Fruit fly (Drosophila melanogaster) whole organism, embryonic: Measurements from ENCODE around the gene IFT54.

Experiments used
- Abd-B ChIP-seq: fragments of 200-800 bp; sonication (Bioruptor generic); optimal IDR thresholded peaks from 2 replicates; lab custom pipeline; 2018; ENCODE audit warnings: missing biosample characterization, mild to moderate bottlenecking, missing genetic modification characterization, moderate library complexity
- Antp ChIP-seq: fragments of 200-800 bp; sonication (Bioruptor generic); optimal IDR thresholded peaks from 3 replicates; lab custom pipeline; 2016; ENCODE audit warnings: missing biosample characterization, missing genetic modification characterization
- Atf3 ChIP-seq: fragments of 200-800 bp; sonication (Bioruptor generic); optimal IDR thresholded peaks from 3 replicates; lab custom pipeline; 2016; ENCODE audit warnings: missing biosample characterization, missing genetic modification characterization
- CG10462 ChIP-seq: fragments of 200-800 bp; sonication (Bioruptor generic); optimal IDR thresholded peaks from 2 replicates; lab custom pipeline; 2016; ENCODE audit warnings: missing biosample characterization, missing genetic modification characterization
- CG10543 ChIP-seq: fragments of 200-800 bp; sonication (Bioruptor generic); optimal IDR thresholded peaks from 3 replicates; lab custom pipeline; 2017; ENCODE audit warnings: missing biosample characterization, mild to moderate bottlenecking, missing genetic modification characterization, moderate library complexity
- CG11398 ChIP-seq: fragments of 200-800 bp; sonication (Bioruptor generic); optimal IDR thresholded peaks from 2 replicates; lab custom pipeline; 2016; ENCODE audit warnings: missing biosample characterization, missing genetic modification characterization
- CG11695 ChIP-seq: fragments of 200-800 bp; sonication (Bioruptor generic); IDR thresholded peaks from 3 replicates; pipeline ENCODE4 v1.3.6; 2022; ENCODE audit warnings: missing biosample characterization, missing genetic modification characterization
- CG14014 ChIP-seq: fragments of 200-800 bp; sonication (Bioruptor generic); IDR thresholded peaks from 2 replicates; pipeline ENCODE4 v1.3.6; 2022; ENCODE audit warnings: missing biosample characterization, missing genetic modification characterization
- CG17361 ChIP-seq: fragments of 200-800 bp; sonication (Bioruptor generic); IDR thresholded peaks from 3 replicates; pipeline ENCODE4 v1.3.6; 2022; ENCODE audit warnings: missing biosample characterization, missing genetic modification characterization
- CG17385 ChIP-seq: fragments of 200-800 bp; sonication (Bioruptor generic); optimal IDR thresholded peaks from 3 replicates; lab custom pipeline; 2018; ENCODE audit warnings: missing biosample characterization, mild to moderate bottlenecking, missing genetic modification characterization
- CG17829 ChIP-seq: fragments of 200-800 bp; optimal IDR thresholded peaks from 2 replicates; lab custom pipeline; 2019; ENCODE audit warnings: missing biosample characterization, mild to moderate bottlenecking, missing genetic modification characterization, moderate library complexity
- CG18476 ChIP-seq: fragments of 200-800 bp; sonication (Bioruptor generic); optimal IDR thresholded peaks from 2 replicates; lab custom pipeline; 2016; ENCODE audit warnings: missing biosample characterization, mild to moderate bottlenecking, missing genetic modification characterization
- CG2875 ChIP-seq: fragments of 200-800 bp; sonication (Bioruptor generic); optimal IDR thresholded peaks from 2 replicates; lab custom pipeline; 2017; ENCODE audit warnings: missing biosample characterization, mild to moderate bottlenecking, missing genetic modification characterization, missing genetic modification reagents
- CG30020 ChIP-seq: fragments of 200-800 bp; optimal IDR thresholded peaks from 2 replicates; lab custom pipeline; 2019; ENCODE audit warnings: missing biosample characterization, mild to moderate bottlenecking, missing genetic modification characterization, moderate library complexity
- CG32772 ChIP-seq: fragments of 200-800 bp; sonication (Bioruptor generic); IDR thresholded peaks from 2 replicates; pipeline ENCODE4 v1.3.6; 2022; ENCODE audit warnings: missing biosample characterization, missing genetic modification characterization
- CG3995 ChIP-seq: fragments of 200-800 bp; sonication (Bioruptor generic); optimal IDR thresholded peaks from 3 replicates; lab custom pipeline; 2016; ENCODE audit warnings: missing biosample characterization, missing genetic modification characterization
- CG5953 ChIP-seq: fragments of 200-800 bp; sonication (Bioruptor generic); IDR thresholded peaks from 2 replicates; pipeline ENCODE4 v1.3.6; 2022; ENCODE audit warnings: missing biosample characterization, missing genetic modification characterization
- CG6791 ChIP-seq: fragments of 200-800 bp; sonication (Bioruptor generic); IDR thresholded peaks from 3 replicates; pipeline ENCODE4 v1.3.6; 2022; ENCODE audit warnings: missing biosample characterization, missing genetic modification characterization; ENCODE audit not compliant: partially characterized antibody
- CG6854 ChIP-seq: fragments of 200-800 bp; sonication (Bioruptor generic); optimal IDR thresholded peaks from 3 replicates; lab custom pipeline; 2017; ENCODE audit warnings: missing biosample characterization, mild to moderate bottlenecking, missing genetic modification characterization
- CG7556 ChIP-seq: fragments of 200-800 bp; sonication (Bioruptor generic); optimal IDR thresholded peaks from 2 replicates; lab custom pipeline; 2017; ENCODE audit warnings: missing biosample characterization, mild to moderate bottlenecking, missing genetic modification characterization
- CG7786 ChIP-seq: fragments of 200-800 bp; sonication (Bioruptor generic); optimal IDR thresholded peaks from 2 replicates; lab custom pipeline; 2016; ENCODE audit warnings: missing biosample characterization, missing genetic modification characterization
- CG7987 ChIP-seq: fragments of 200-800 bp; sonication (Bioruptor generic); optimal IDR thresholded peaks from 2 replicates; lab custom pipeline; 2018; ENCODE audit warnings: missing biosample characterization, mild to moderate bottlenecking, missing genetic modification characterization, moderate library complexity
- CG8359 ChIP-seq: fragments of 200-800 bp; sonication (Bioruptor generic); optimal IDR thresholded peaks from 2 replicates; lab custom pipeline; 2017; ENCODE audit warnings: missing biosample characterization, mild to moderate bottlenecking, missing genetic modification characterization, borderline replicate concordance
- Deaf1 ChIP-seq: fragments of 200-800 bp; optimal IDR thresholded peaks from 3 replicates; lab custom pipeline; 2019; ENCODE audit warnings: missing biosample characterization, mild to moderate bottlenecking, missing genetic modification characterization, moderate library complexity
- E2f1 ChIP-seq: fragments of 200-800 bp; sonication (Bioruptor generic); IDR thresholded peaks from 2 replicates; pipeline ENCODE4 v1.3.6; 2022; ENCODE audit warnings: missing biosample characterization, missing genetic modification characterization
- Fer3 ChIP-seq: fragments of 200-800 bp; sonication (Bioruptor generic); optimal IDR thresholded peaks from 2 replicates; lab custom pipeline; 2018; ENCODE audit warnings: missing biosample characterization, mild to moderate bottlenecking, missing genetic modification characterization, moderate library complexity
- HHEX ChIP-seq: fragments of 200-800 bp; sonication (Bioruptor generic); optimal IDR thresholded peaks from 3 replicates; lab custom pipeline; 2017; ENCODE audit warnings: missing biosample characterization, mild to moderate bottlenecking, missing genetic modification characterization, missing genetic modification reagents
- Hmr ChIP-seq: fragments of 200-800 bp; sonication (Bioruptor generic); optimal IDR thresholded peaks from 3 replicates; lab custom pipeline; 2017; ENCODE audit warnings: mild to moderate bottlenecking, missing biosample characterization, missing genetic modification reagents, missing genetic modification characterization
- NfI ChIP-seq: fragments of 200-800 bp; sonication (Bioruptor generic); optimal IDR thresholded peaks from 3 replicates; lab custom pipeline; 2018; ENCODE audit warnings: missing biosample characterization, mild to moderate bottlenecking, missing genetic modification characterization, moderate library complexity
- Ptx1 ChIP-seq: fragments of 200-800 bp; sonication (Bioruptor generic); IDR thresholded peaks from 2 replicates; pipeline ENCODE4 v1.3.6; 2022; ENCODE audit warnings: missing biosample characterization, missing genetic modification characterization
- Ssrp ChIP-seq: fragments of 200-800 bp; sonication (Bioruptor generic); optimal IDR thresholded peaks from 2 replicates; lab custom pipeline; 2018; ENCODE audit warnings: missing biosample characterization, mild to moderate bottlenecking, missing genetic modification characterization, moderate library complexity
- Vsx1 ChIP-seq: fragments of 200-800 bp; sonication (Bioruptor generic); optimal IDR thresholded peaks from 2 replicates; lab custom pipeline; 2017; ENCODE audit warnings: missing biosample characterization, mild to moderate bottlenecking, missing genetic modification characterization, missing genetic modification reagents
- bcd ChIP-seq: fragments of 200-800 bp; sonication (Bioruptor generic); optimal IDR thresholded peaks from 2 replicates; lab custom pipeline; 2017; ENCODE audit warnings: missing biosample characterization, mild to moderate bottlenecking, missing genetic modification characterization
- bigmax ChIP-seq: fragments of 200-800 bp; sonication (Bioruptor generic); optimal IDR thresholded peaks from 2 replicates; lab custom pipeline; 2018; ENCODE audit warnings: missing biosample characterization, mild to moderate bottlenecking, missing genetic modification characterization
- bowl ChIP-seq: fragments of 200-800 bp; sonication (Bioruptor generic); IDR thresholded peaks from 2 replicates; pipeline ENCODE4 v1.3.6; 2022; ENCODE audit warnings: missing biosample characterization, missing genetic modification characterization
- corto ChIP-seq: fragments of 200-800 bp; sonication (Bioruptor generic); optimal IDR thresholded peaks from 2 replicates; lab custom pipeline; 2016; ENCODE audit warnings: missing biosample characterization, mild to moderate bottlenecking, missing genetic modification characterization, moderate library complexity
- dimm ChIP-seq: fragments of 200-800 bp; sonication (Bioruptor generic); IDR thresholded peaks from 2 replicates; pipeline ENCODE4 v1.3.6; 2022; ENCODE audit warnings: missing biosample characterization, missing genetic modification characterization
- fd3F ChIP-seq: fragments of 200-800 bp; sonication (Bioruptor generic); optimal IDR thresholded peaks from 2 replicates; lab custom pipeline; 2018; ENCODE audit warnings: missing biosample characterization, mild to moderate bottlenecking, missing genetic modification characterization, moderate library complexity
- her ChIP-seq: fragments of 200-800 bp; sonication (Bioruptor generic); optimal IDR thresholded peaks from 2 replicates; lab custom pipeline; 2016; ENCODE audit warnings: missing biosample characterization, missing genetic modification characterization
- jigr1 ChIP-seq: fragments of 200-800 bp; sonication (Bioruptor generic); IDR thresholded peaks from 3 replicates; pipeline ENCODE4 v1.3.6; 2022; ENCODE audit warnings: missing biosample characterization, missing genetic modification characterization
- otp ChIP-seq: fragments of 200-800 bp; sonication (Bioruptor generic); IDR thresholded peaks from 3 replicates; pipeline ENCODE4, ENCODE4 v1.3.6; 2022; ENCODE audit warnings: missing biosample characterization, missing genetic modification characterization
- pan ChIP-seq, 4 experiments: fragments of >200 bp in 3 of 4; fragments of 200-800 bp in 1 of 4; sonication (Bioruptor generic) in 1 of 4; optimal IDR thresholded peaks in 3 of 4; IDR thresholded peaks in 1 of 4; 2 replicates each; pipeline versions ENCODE4 v1.3.6 to Lab custom; 2017 to 2022; ENCODE audit warnings: missing biosample characterization in 2 of 4, missing genetic modification characterization in 2 of 4, mixed read lengths in 1 of 4
- peb ChIP-seq: fragments of 200-800 bp; sonication (Bioruptor generic); IDR thresholded peaks from 2 replicates; pipeline ENCODE4 v1.3.6; 2022; ENCODE audit warnings: missing biosample characterization, missing genetic modification characterization
- pum ChIP-seq: fragments of 200-800 bp; sonication (Bioruptor generic); optimal IDR thresholded peaks from 2 replicates; lab custom pipeline; 2016; ENCODE audit warnings: missing biosample characterization, missing genetic modification characterization
- sc ChIP-seq, 3 experiments: fragments of >200 bp in 2 of 3; fragments of 200-800 bp in 1 of 3; sonication (Bioruptor generic) in 1 of 3; optimal IDR thresholded peaks; 2 replicates in 2 of 3; 3 replicates in 1 of 3; lab custom pipeline; 2017; ENCODE audit warnings: mild to moderate bottlenecking in 1 of 3, missing biosample characterization in 1 of 3, missing genetic modification characterization in 1 of 3, missing genetic modification reagents in 1 of 3
- sr ChIP-seq: fragments of 200-800 bp; sonication (Bioruptor generic); IDR thresholded peaks from 3 replicates; pipeline ENCODE4 v1.3.6; 2022; ENCODE audit warnings: missing biosample characterization, missing genetic modification characterization
- ssp ChIP-seq: fragments of 200-800 bp; sonication (Bioruptor generic); IDR thresholded peaks from 2 replicates; pipeline ENCODE4 v1.3.6; 2022; ENCODE audit warnings: missing biosample characterization, missing genetic modification characterization
- sug ChIP-seq: fragments of 200-800 bp; optimal IDR thresholded peaks from 2 replicates; lab custom pipeline; 2019; ENCODE audit warnings: missing biosample characterization, mild to moderate bottlenecking, missing genetic modification characterization, moderate library complexity
- twi ChIP-seq: fragments of 200-800 bp; optimal IDR thresholded peaks from 2 replicates; lab custom pipeline; 2019; ENCODE audit warnings: missing biosample characterization, mild to moderate bottlenecking, missing genetic modification characterization, moderate library complexity

IFT54 gene

dm6 chr3R:14353733-14354152 is 51.5 kb downstream of the IFT54 start (continued):
- TF ChIP-seq CG6791 (no peak), otp (GFP tag; lab: Robert Waterston, UW) (no peak), Hmr (GFP tag; lab: Kevin White, UChicago) (peak; percentile 75), CG7556 (peak; percentile 83), pum (no peak), CG32772 (GFP tag; lab: Robert Waterston, UW) (peak; percentile 60; the same call in 1 of the 2 replicates), peb (GFP tag; lab: Robert Waterston, UW) (no peak), CG10462 (GFP tag; lab: Kevin White, UChicago) (peak; percentile 20), corto (GFP tag; lab: Kevin White, UChicago) (peak; percentile 25), CG3995 (no peak), sug (tag; lab: Kevin White, UChicago) (peak; percentile 60), CG14014 (0 out of 2 replicates have a peak, but pooled peaks have one; percentile 38), E2f1 (GFP tag; lab: Robert Waterston, UW) (peak; percentile 60; the same call in 1 of the 2 replicates), bowl (GFP tag; lab: Robert Waterston, UW) (no peak), CG30020 (tag; lab: Kevin White, UChicago) (peak; percentile 5), bigmax (GFP tag; lab: Kevin White, UChicago) (no peak), HHEX (peak; percentile 72), jigr1 (GFP tag; lab: Robert Waterston, UW) (0 out of 3 replicates have a peak, but pooled peaks have one; percentile 28), Vsx1 (GFP tag; lab: Kevin White, UChicago) (peak; percentile 7), Antp (GFP tag; lab: Kevin White, UChicago) (no peak), CG17385 (GFP tag; lab: Kevin White, UChicago) (peak; percentile 55), CG7786 (GFP tag; lab: Kevin White, UChicago) (no peak), CG6854 (GFP tag; lab: Kevin White, UChicago) (peak; percentile 74), her (GFP tag; lab: Kevin White, UChicago) (no peak), CG11695 (GFP tag; lab: Robert Waterston, UW) (peak; percentile 76), Deaf1 (tag; lab: Kevin White, UChicago) (peak; percentile 40), NfI (peak; percentile 44), CG5953 (GFP tag; lab: Robert Waterston, UW) (no peak; the same call in 1 of the 2 replicates), bcd (GFP tag; lab: Kevin White, UChicago) (peak; percentile 76), CG10543 (GFP tag; lab: Kevin White, UChicago) (peak; percentile 56), CG18476 (GFP tag; lab: Kevin White, UChicago) (peak; percentile 49), pan (optimal IDR thresholded peaks at IDR 0.05; lab: Kevin White, UChicago) (no peak), pan (GFP tag; optimal IDR thresholded peaks at IDR 0.05 in 1 of 2, IDR thresholded peaks at IDR 0.05 in 1 of 2) (peak in 1 of 2 experiments; percentile 51), CG11398 (GFP tag; lab: Kevin White, UChicago) (no peak), CG2875 (peak; percentile 25), CG17829 (peak; percentile 84), sc (optimal IDR thresholded peaks at IDR 0.05; lab: Kevin White, UChicago) (no peak), sc (GFP tag; optimal IDR thresholded peaks at IDR 0.05; lab: Kevin White, UChicago) (peak; percentile 38), CG7987 (peak; percentile 16), dimm (0 out of 2 replicates have a peak, but pooled peaks have one; percentile 5), Atf3 (no peak), Ssrp (tag; lab: Kevin White, UChicago) (peak; percentile 65), Abd-B (GFP tag; lab: Kevin White, UChicago) (peak; percentile 49), CG8359 (GFP tag; lab: Kevin White, UChicago) (peak; percentile 61), Fer3 (tag; lab: Kevin White, UChicago) (peak; percentile 70), fd3F (peak; percentile 42), Ptx1 (GFP tag; lab: Robert Waterston, UW) (peak; percentile 77), sr (no peak), twi (tag; lab: Kevin White, UChicago) (peak; percentile 21), CG17361 (GFP tag; lab: Robert Waterston, UW) (peak; percentile 89), ssp (peak; percentile 37; the same call in 1 of the 2 replicates)
